Worm (Caenorhabditis elegans) whole organism, L3 larva: ENCODE results near the gene mek-1.

Experiments used
- ZK546.5 ChIP-seq: sonication (generic microtip); optimal IDR thresholded peaks from 2 replicates; lab custom pipeline; 2017; ENCODE audit warnings: missing biosample characterization, missing genetic modification characterization
- ceh-16 ChIP-seq: sonication (generic microtip); optimal IDR thresholded peaks from 2 replicates; lab custom pipeline; 2017; ENCODE audit warnings: missing biosample characterization, missing genetic modification characterization
- ceh-28 ChIP-seq: fragments of 150-350 bp; optimal IDR thresholded peaks from 2 replicates; lab custom pipeline; 2014; ENCODE audit warnings: missing biosample characterization, missing genetic modification reagents, missing genetic modification characterization
- ceh-9 ChIP-seq: sonication (generic microtip); optimal IDR thresholded peaks from 2 replicates; lab custom pipeline; 2018; ENCODE audit warnings: missing biosample characterization, missing genetic modification characterization
- daf-12 ChIP-seq: fragments of 150-350 bp; optimal IDR thresholded peaks from 2 replicates; lab custom pipeline; 2014; ENCODE audit warnings: missing biosample characterization, missing genetic modification reagents, missing genetic modification characterization
- egl-27 ChIP-seq: sonication (generic microtip); optimal IDR thresholded peaks from 4 replicates; lab custom pipeline; 2017; ENCODE audit warnings: missing biosample characterization, missing genetic modification reagents, missing genetic modification characterization
- elt-1 ChIP-seq: fragments of 150-350 bp; optimal IDR thresholded peaks from 2 replicates; lab custom pipeline; 2014; ENCODE audit warnings: missing biosample characterization, missing genetic modification characterization
- elt-2 ChIP-seq: sonication (generic microtip); optimal IDR thresholded peaks from 2 replicates; lab custom pipeline; 2016; ENCODE audit warnings: missing genetic modification reagents, mild to moderate bottlenecking, missing genetic modification characterization, missing compliant biosample characterization
- elt-3 ChIP-seq, 3 experiments: fragments of 150-350 bp in 1 of 3; sonication (generic microtip) in 2 of 3; optimal IDR thresholded peaks; 2 replicates in 2 of 3; 4 replicates in 1 of 3; lab custom pipeline; 2014 to 2017; ENCODE audit warnings: missing biosample characterization in 3 of 3, missing genetic modification characterization in 3 of 3
- fkh-10 ChIP-seq: sonication (generic microtip); optimal IDR thresholded peaks from 2 replicates; lab custom pipeline; 2017; ENCODE audit warnings: missing biosample characterization, missing genetic modification reagents, missing genetic modification characterization
- fkh-2 ChIP-seq: fragments of 150-350 bp; optimal IDR thresholded peaks from 2 replicates; lab custom pipeline; 2014; ENCODE audit warnings: missing biosample characterization, missing genetic modification reagents, missing genetic modification characterization
- hmg-11 ChIP-seq: sonication (generic microtip); optimal IDR thresholded peaks from 2 replicates; lab custom pipeline; 2016; ENCODE audit warnings: missing genetic modification characterization, missing compliant biosample characterization
- lin-39 ChIP-seq: fragments of 150-350 bp; optimal IDR thresholded peaks from 2 replicates; lab custom pipeline; 2018; ENCODE audit warnings: missing biosample characterization, missing genetic modification reagents, missing genetic modification characterization
- lsy-12 ChIP-seq: sonication (generic microtip); optimal IDR thresholded peaks from 2 replicates; lab custom pipeline; 2016; ENCODE audit warnings: mild to moderate bottlenecking, missing genetic modification characterization, missing compliant biosample characterization
- mdl-1 ChIP-seq: fragments of 150-350 bp; optimal IDR thresholded peaks from 2 replicates; lab custom pipeline; 2014; ENCODE audit warnings: missing biosample characterization, missing genetic modification characterization
- mml-1 ChIP-seq: fragments of 150-350 bp; sonication (generic microtip); optimal IDR thresholded peaks from 3 replicates; lab custom pipeline; 2014; ENCODE audit warnings: missing biosample characterization, missing genetic modification characterization
- nfya-1 ChIP-seq: sonication (generic microtip); optimal IDR thresholded peaks from 2 replicates; lab custom pipeline; 2017; ENCODE audit warnings: missing genetic modification characterization, mild to moderate bottlenecking, missing compliant biosample characterization, antibody characterized with exemption, moderate library complexity; ENCODE audit not compliant: insufficient read depth
- nhr-11 ChIP-seq: fragments of 150-350 bp; optimal IDR thresholded peaks from 2 replicates; lab custom pipeline; 2014; ENCODE audit warnings: missing biosample characterization, missing genetic modification characterization
- nhr-12 ChIP-seq: fragments of 150-350 bp; optimal IDR thresholded peaks from 2 replicates; lab custom pipeline; 2014; ENCODE audit warnings: missing biosample characterization, missing genetic modification characterization
- nhr-23 ChIP-seq: fragments of 150-350 bp; optimal IDR thresholded peaks from 2 replicates; lab custom pipeline; 2014; ENCODE audit warnings: missing biosample characterization, missing genetic modification reagents, missing genetic modification characterization
- nhr-237 ChIP-seq: fragments of 150-350 bp; optimal IDR thresholded peaks from 2 replicates; lab custom pipeline; 2014; ENCODE audit warnings: missing biosample characterization, missing genetic modification characterization
- nhr-25 ChIP-seq: sonication (generic microtip); optimal IDR thresholded peaks from 2 replicates; lab custom pipeline; 2017; ENCODE audit warnings: missing biosample characterization, missing genetic modification characterization
- nhr-43 ChIP-seq: sonication (generic microtip); optimal IDR thresholded peaks from 2 replicates; lab custom pipeline; 2016; ENCODE audit warnings: mild to moderate bottlenecking, missing genetic modification characterization, missing compliant biosample characterization; ENCODE audit not compliant: poor library complexity, severe bottlenecking
- nhr-76 ChIP-seq: fragments of 150-350 bp; sonication (generic microtip); optimal IDR thresholded peaks from 5 replicates; lab custom pipeline; 2014; ENCODE audit warnings: missing biosample characterization, missing genetic modification characterization
- nhr-77 ChIP-seq: fragments of 150-350 bp; optimal IDR thresholded peaks from 2 replicates; lab custom pipeline; 2014; ENCODE audit warnings: missing biosample characterization, missing genetic modification characterization
- pha-4 ChIP-seq: fragments of 150-350 bp; optimal IDR thresholded peaks from 2 replicates; lab custom pipeline; 2014; ENCODE audit warnings: missing biosample characterization, missing genetic modification reagents, missing genetic modification characterization
- pqm-1 ChIP-seq: fragments of 150-350 bp; optimal IDR thresholded peaks from 2 replicates; lab custom pipeline; 2017; ENCODE audit warnings: missing biosample characterization, missing genetic modification characterization, inconsistent platforms
- sea-2 ChIP-seq: fragments of 150-350 bp; sonication (generic microtip); optimal IDR thresholded peaks from 4 replicates; lab custom pipeline; 2014; ENCODE audit warnings: missing biosample characterization, missing genetic modification reagents, missing genetic modification characterization
- snpc-4 ChIP-seq: fragments of 150-350 bp; optimal IDR thresholded peaks from 2 replicates; lab custom pipeline; 2014; ENCODE audit warnings: missing biosample characterization, missing genetic modification characterization
- unc-39 ChIP-seq: sonication (generic microtip); optimal IDR thresholded peaks from 4 replicates; lab custom pipeline; 2017; ENCODE audit warnings: missing biosample characterization, missing genetic modification characterization
- ztf-11 ChIP-seq: fragments of 150-350 bp; optimal IDR thresholded peaks from 2 replicates; lab custom pipeline; 2014; ENCODE audit warnings: missing biosample characterization, missing genetic modification characterization

mek-1 gene

DNA sequence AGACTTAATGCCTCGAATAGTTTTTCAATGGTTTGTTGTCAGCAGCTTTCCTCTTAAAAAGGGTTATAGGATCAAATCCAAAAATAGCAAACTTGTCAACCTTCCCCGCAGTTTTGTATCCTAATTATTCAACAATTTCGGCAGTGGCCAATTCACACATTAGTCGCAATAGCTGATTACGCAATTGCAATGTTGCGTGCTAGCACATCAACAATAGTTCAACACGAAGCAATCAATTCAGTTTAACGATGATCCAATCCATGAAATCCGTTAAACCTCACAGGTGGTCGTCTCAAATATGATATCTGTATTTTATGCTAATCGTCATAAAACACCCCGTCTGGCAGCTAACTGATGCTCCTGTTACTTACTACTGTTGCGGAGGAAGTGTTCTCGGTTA lies 26.4 kb upstream of the mek-1 start:
- TF ChIP-seq nhr-76 (no peak), nhr-43 (tag; lab: Kevin White, UChicago) (no peak), pqm-1 (no peak), egl-27 (tag; lab: Kevin White, UChicago) (no peak), daf-12 (tag; lab: Kevin White, UChicago) (no peak), mml-1 (tag; lab: Kevin White, UChicago) (no peak), nhr-77 (tag; lab: Kevin White, UChicago) (no peak), nfya-1 (no peak)
- TF ChIP-seq, all 47 proteins: peak for 0

DNA sequence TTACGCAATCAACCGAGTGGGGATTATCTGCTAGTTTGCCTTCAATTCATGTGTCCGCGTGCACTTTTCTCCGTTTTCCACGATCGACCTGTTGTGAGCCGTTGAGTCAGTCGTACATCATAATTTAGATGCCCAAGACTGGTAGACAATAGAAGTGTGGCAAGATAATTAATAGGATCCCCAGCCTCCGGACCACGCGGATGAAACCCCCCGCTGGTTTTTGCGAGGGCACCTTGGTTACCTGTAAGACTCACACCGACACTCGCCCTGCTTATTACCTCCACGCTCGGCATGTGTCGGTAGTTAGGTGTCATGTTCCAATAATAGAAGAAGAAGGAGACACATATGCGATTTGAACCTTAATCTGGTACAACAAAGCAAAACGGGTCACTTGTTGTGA lies 23.1 kb upstream of the mek-1 start:
- TF ChIP-seq hmg-11 (tag; lab: Kevin White, UChicago) (no peak), pqm-1 (no peak), fkh-2 (tag; lab: Kevin White, UChicago) (no peak), mdl-1 (tag; lab: Kevin White, UChicago) (no peak), lin-39 (tag; lab: Kevin White, UChicago) (no peak), ceh-16 (no peak), ZK546.5 (tag; lab: Kevin White, UChicago) (no peak), egl-27 (tag; lab: Kevin White, UChicago) (no peak), elt-1 (no peak), ztf-11 (tag; lab: Kevin White, UChicago) (no peak), nhr-12 (tag; lab: Kevin White, UChicago) (no peak), nhr-11 (tag; lab: Kevin White, UChicago) (no peak), daf-12 (tag; lab: Kevin White, UChicago) (no peak), sea-2 (no peak), nhr-23 (tag; lab: Kevin White, UChicago) (no peak), nhr-43 (tag; lab: Kevin White, UChicago) (no peak), nhr-25 (tag; lab: Kevin White, UChicago) (no peak)

DNA sequence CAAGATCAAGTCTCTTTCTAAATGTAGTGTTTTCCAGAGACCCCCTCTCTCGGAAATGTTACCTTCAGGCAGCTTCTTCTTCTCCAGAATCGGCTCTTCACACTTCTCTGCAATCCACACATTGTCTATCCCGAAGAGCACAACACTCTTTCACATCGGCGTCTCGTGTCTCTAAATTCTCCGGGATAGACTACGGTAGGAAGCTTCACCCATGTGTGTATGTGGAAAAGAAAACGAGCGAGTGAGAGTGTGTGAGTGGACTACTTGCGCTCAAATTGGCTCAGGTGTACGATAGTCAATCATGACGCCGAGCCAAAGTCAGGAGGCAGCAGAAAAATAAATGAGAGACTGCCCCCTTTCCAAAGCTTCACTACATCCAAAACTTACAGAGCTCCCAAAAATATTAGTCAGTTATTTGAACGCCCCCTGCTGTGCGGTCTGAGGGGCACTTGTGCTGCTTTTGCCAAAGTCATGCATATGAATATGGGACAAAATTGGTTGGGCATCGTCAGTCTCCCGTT lies 21.8 kb upstream of the mek-1 start:
- TF ChIP-seq ceh-16 (no peak), daf-12 (tag; lab: Kevin White, UChicago) (no peak), nfya-1 (peak; percentile 50), sea-2 (no peak), snpc-4 (tag; lab: Kevin White, UChicago) (no peak), fkh-10 (GFP tag; lab: Kevin White, UChicago) (peak; percentile 22)

DNA sequence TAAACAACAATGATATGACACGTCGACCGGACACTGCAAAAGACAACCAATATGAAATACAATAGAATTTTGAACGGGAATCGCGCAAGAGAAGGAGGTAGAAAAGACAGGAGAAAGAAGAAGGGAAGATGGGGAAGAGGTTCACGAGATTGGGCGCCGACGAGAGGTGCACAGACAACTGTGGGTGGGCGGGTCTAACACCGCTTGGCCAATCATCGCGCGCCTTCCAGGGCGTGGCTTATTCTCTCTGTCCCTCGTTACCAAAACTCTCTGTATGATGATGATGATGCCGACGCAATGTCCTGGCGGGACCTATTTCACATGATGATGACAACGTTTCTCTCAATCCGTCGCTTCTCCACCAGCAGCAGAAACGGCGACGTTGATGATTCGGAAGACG lies 18.5 kb upstream of the mek-1 start:
- no peak for TF ChIP-seq elt-3 (tag; optimal IDR thresholded peaks at IDR 0.05; lab: Kevin White, UChicago)
- peak; percentile 7 for TF ChIP-seq pha-4 (tag; lab: Kevin White, UChicago)
- TF ChIP-seq nfya-1 = peak; percentile 93

DNA sequence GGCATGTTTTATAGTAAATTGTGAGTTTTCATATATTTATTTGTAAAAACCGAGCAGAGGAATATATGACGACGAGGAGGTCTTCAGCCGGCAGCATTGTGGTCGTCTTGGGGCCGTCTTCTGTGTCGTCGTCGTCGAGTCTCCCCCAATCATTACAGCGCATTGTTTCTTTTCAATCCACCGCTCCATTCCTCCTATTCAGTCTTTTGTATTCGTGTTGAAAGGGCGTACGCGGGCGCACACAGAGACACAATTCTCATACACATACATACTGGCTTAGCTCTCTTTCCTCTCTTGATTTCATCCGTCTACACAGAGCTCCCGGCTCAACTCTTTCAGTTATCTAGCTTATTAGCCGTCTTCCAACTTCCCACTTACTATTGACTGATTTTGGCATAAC lies 15.4 kb upstream of the mek-1 start, which contains the start of gene sox-2:
Gene sox-2, minus strand, starts transcription at position 100 of the 400 bp plus-strand sequence.
- no peak for TF ChIP-seq elt-1
- TF ChIP-seq mml-1 (tag; lab: Kevin White, UChicago) = no peak
- no peak for TF ChIP-seq mdl-1 (tag; lab: Kevin White, UChicago)
- TF ChIP-seq nhr-23 (tag; lab: Kevin White, UChicago) = no peak
- TF ChIP-seq ZK546.5 (tag; lab: Kevin White, UChicago) = no peak
- TF ChIP-seq elt-2 (tag; lab: Kevin White, UChicago) = no peak
- TF ChIP-seq lsy-12 (tag; lab: Kevin White, UChicago) = no peak
- no peak for TF ChIP-seq pha-4 (tag; lab: Kevin White, UChicago)
- no peak for TF ChIP-seq nhr-237
- TF ChIP-seq lin-39 (tag; lab: Kevin White, UChicago) = no peak
- TF ChIP-seq nfya-1 = no peak
- no peak for TF ChIP-seq hmg-11 (tag; lab: Kevin White, UChicago)
- TF ChIP-seq nhr-76 = no peak
- TF ChIP-seq unc-39 (tag; lab: Kevin White, UChicago) = no peak
- no peak for TF ChIP-seq snpc-4 (tag; lab: Kevin White, UChicago)
- no peak for TF ChIP-seq nhr-12 (tag; lab: Kevin White, UChicago)
- no peak for TF ChIP-seq ceh-28
- no peak for TF ChIP-seq nhr-43 (tag; lab: Kevin White, UChicago)
- TF ChIP-seq ceh-9 (tag; lab: Kevin White, UChicago) = no peak
- TF ChIP-seq nhr-77 (tag; lab: Kevin White, UChicago) = no peak
